Fruit fly (Drosophila melanogaster): ENCODE data around the gene CG31076.

dm6 chr3R:27023117-27023516 is 33.5 kb upstream of the CG31076 start, which contains the start of gene CG6277:
- no peak for TF ChIP-seq rn (GFP tag; IDR thresholded peaks at IDR 0.05)
- no peak for TF ChIP-seq CG9948 (tag; optimal IDR thresholded peaks at IDR 0.05)
- no peak for TF ChIP-seq EcR (GFP tag; optimal IDR thresholded peaks at IDR 0.05)
- TF ChIP-seq CG4496 (GFP tag; IDR thresholded peaks at IDR 0.05): no peak
- no peak for TF ChIP-seq CG34367 (tag; optimal IDR thresholded peaks at IDR 0.05)
- no peak for TF ChIP-seq Pif1B (GFP tag; optimal IDR thresholded peaks at IDR 0.05)
- no peak for TF ChIP-seq D1 (tag; optimal IDR thresholded peaks at IDR 0.05)
- no peak for TF ChIP-seq CG10348 (GFP tag; IDR thresholded peaks at IDR 0.05)
- no peak for TF ChIP-seq CG8301 (tag; optimal IDR thresholded peaks at IDR 0.05)
- no peak for TF ChIP-seq fd96Ca (GFP tag; IDR thresholded peaks at IDR 0.05)
